Fruit fly (Drosophila melanogaster) Kc167 (cell line): ENCODE measurements around the gene CG14695.

Experiments used
- h ChIP-seq: fragments of >200 bp; optimal IDR thresholded peaks from 3 replicates; lab custom pipeline; 2018; ENCODE audit warnings: missing external identifiers
- psq ChIP-seq: fragments of >200 bp; optimal IDR thresholded peaks from 2 replicates; lab custom pipeline; 2017; ENCODE audit warnings: missing external identifiers

DNA sequence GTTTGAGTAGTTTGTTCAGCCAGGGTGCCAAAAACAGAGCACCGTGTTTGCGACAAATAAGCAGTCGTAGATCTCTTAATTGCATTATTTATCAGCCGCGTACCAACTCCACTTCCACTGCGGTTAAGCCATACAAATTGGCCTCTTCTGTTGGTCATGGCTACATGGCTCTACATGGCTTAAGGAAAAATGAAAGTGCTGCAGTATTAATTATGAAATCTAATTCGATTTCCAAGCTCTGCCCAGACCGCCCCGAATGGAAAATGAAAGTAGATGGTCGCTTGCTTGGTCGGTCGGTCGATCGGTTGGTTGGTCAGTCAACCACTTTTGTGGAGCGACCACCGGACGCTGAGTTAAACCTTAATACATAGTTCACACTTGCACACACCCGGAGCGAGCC is 42.2 kb downstream of the CG14695 start:
- TF ChIP-seq h (lab: Kevin White, UChicago) (no peak), psq (no peak)
